Fruit fly (Drosophila melanogaster): ENCODE results near the gene CG6961.

Gene CG6961

DNA sequence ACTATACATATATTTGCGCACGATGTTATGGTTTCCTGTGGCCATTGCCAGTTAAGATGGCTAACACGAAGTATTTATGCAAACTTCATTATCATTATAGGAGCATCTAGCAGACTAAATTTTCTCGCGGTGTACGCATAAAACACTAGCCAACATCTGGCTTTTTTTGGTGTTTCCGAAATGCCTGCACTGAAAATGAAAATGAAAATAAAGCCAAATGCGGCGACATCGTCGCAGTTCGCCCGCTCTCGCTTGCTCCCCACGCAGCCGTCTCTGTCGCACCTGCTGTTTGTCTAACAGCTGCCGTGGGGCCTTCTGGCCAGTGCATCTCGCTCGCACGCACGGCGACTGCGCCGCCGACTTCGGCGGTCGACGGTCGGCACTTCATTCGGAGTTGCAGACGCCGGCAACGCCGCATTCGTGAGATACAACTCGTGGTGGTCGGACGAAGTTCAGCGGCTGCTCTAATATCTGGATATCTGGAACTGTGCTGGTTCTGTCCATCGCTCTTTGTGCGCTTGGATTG is 13.1 kb downstream of the CG6961 start, which contains the start of gene CG6891:
Gene CG6891 (plus strand): TSS at position 411 of the 526 bp plus-strand sequence.
- TF ChIP-seq Mnt (GFP tag; optimal IDR thresholded peaks at IDR 0.05) (peak; percentile 53), CG5204 (GFP tag; optimal IDR thresholded peaks at IDR 0.05) (no peak), kay (GFP tag; ENCODE audit: borderline replicate concordance) (no peak), ovo (GFP tag; optimal IDR thresholded peaks at IDR 0.05) (no peak), Crg-1 (GFP tag; optimal IDR thresholded peaks at IDR 0.05) (no peak), tj (GFP tag; optimal IDR thresholded peaks at IDR 0.05) (peak; percentile 45), pad (GFP tag; optimal IDR thresholded peaks at IDR 0.05) (peak; percentile 11), CG33017 (tag; optimal IDR thresholded peaks at IDR 0.05) (no peak), Clk (GFP tag; optimal IDR thresholded peaks at IDR 0.05) (no peak), bab1 (GFP tag; optimal IDR thresholded peaks at IDR 0.05) (no peak), toe (GFP tag; optimal IDR thresholded peaks at IDR 0.05) (no peak)

DNA sequence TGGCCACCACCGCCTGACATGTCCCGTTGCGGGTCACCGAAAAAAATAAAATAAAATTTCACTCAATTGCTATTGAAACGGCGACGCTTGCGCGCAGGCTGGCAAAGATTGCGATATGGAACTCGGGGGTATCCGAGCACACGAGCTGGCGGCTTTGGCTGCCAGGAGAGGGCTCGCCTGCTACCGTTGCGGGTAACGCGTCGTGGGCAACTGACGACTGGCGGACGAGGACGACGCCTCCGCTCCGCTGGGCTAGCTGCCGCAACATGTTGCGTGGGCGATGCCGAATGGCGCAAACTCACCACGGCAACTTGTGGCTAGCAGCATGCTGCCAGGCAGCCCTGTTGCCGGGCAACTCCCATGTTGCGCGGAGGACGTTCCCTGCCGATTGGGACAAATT is 14.2 kb downstream of the CG6961 start, which contains the start of gene CCKLR-17D3:
Gene CCKLR-17D3 (minus strand): TSS at position 211 of the 400 bp plus-strand sequence.
- TF ChIP-seq bab1 (GFP tag; optimal IDR thresholded peaks at IDR 0.05) (no peak), CG7045 (GFP tag; optimal IDR thresholded peaks at IDR 0.05) (no peak), Clk (GFP tag; optimal IDR thresholded peaks at IDR 0.05) (no peak), cnc (optimal IDR thresholded peaks at IDR 0.05) (no peak), CG12768 (GFP tag; optimal IDR thresholded peaks at IDR 0.05) (no peak), Crg-1 (GFP tag; optimal IDR thresholded peaks at IDR 0.05) (no peak), Hr96 (GFP tag; optimal IDR thresholded peaks at IDR 0.05) (no peak), toe (GFP tag; optimal IDR thresholded peaks at IDR 0.05) (no peak), tj (GFP tag; optimal IDR thresholded peaks at IDR 0.05) (no peak), ovo (GFP tag; optimal IDR thresholded peaks at IDR 0.05) (no peak), CG11617 (GFP tag; optimal IDR thresholded peaks at IDR 0.05) (no peak), CG14711 (tag; optimal IDR thresholded peaks at IDR 0.05) (no peak), Mnt (GFP tag; optimal IDR thresholded peaks at IDR 0.05) (no peak), pad (GFP tag; optimal IDR thresholded peaks at IDR 0.05) (no peak), cic (GFP tag; optimal IDR thresholded peaks at IDR 0.05) (no peak), CG5204 (GFP tag; optimal IDR thresholded peaks at IDR 0.05) (no peak), CG1620 (GFP tag; optimal IDR thresholded peaks at IDR 0.05) (no peak)

- TF ChIP-seq Clk (GFP tag; optimal IDR thresholded peaks at IDR 0.05) = no peak
These were observed 16.0 kb downstream of the CG6961 start for dm6 chrX:18771995-18772394.

DNA sequence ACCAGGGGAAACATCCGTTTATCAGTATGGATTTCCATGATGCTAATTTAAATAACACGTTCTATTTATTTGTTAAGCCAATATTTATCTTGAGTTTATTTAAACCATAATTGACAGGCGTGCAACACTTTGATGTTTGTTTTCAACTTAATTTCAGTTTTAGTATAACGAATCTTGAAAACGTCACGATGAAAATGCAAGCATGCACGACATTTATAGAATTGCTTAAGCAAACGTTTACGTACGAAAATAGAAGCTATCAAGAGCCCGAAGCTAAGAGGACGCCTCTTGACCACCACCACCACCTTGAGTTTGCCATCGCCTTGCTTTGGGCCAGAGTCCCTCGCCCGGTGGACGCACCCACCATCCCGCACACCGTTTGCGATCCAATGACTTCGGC is 16.7 kb downstream of the CG6961 start:
- TF ChIP-seq bab1 (GFP tag; optimal IDR thresholded peaks at IDR 0.05) (no peak), toe (GFP tag; optimal IDR thresholded peaks at IDR 0.05) (no peak), CG33017 (tag; optimal IDR thresholded peaks at IDR 0.05) (no peak), ovo (GFP tag; optimal IDR thresholded peaks at IDR 0.05) (no peak), tj (GFP tag; optimal IDR thresholded peaks at IDR 0.05) (no peak), Crg-1 (GFP tag; optimal IDR thresholded peaks at IDR 0.05) (no peak), cic (GFP tag; optimal IDR thresholded peaks at IDR 0.05) (no peak), pad (GFP tag; optimal IDR thresholded peaks at IDR 0.05) (no peak), CG14711 (tag; optimal IDR thresholded peaks at IDR 0.05) (no peak), CG7101 (tag; optimal IDR thresholded peaks at IDR 0.05) (no peak), CG1620 (GFP tag; optimal IDR thresholded peaks at IDR 0.05) (no peak)

- TF ChIP-seq Hr96 (GFP tag; optimal IDR thresholded peaks at IDR 0.05) (no peak), ovo (GFP tag; optimal IDR thresholded peaks at IDR 0.05) (no peak), CG7045 (GFP tag; optimal IDR thresholded peaks at IDR 0.05) (no peak), Mnt (GFP tag; optimal IDR thresholded peaks at IDR 0.05) (no peak), CG7101 (tag; optimal IDR thresholded peaks at IDR 0.05) (no peak), tj (GFP tag; optimal IDR thresholded peaks at IDR 0.05) (no peak), CG5204 (GFP tag; optimal IDR thresholded peaks at IDR 0.05) (no peak), Crg-1 (GFP tag; optimal IDR thresholded peaks at IDR 0.05) (no peak), CG33017 (tag; optimal IDR thresholded peaks at IDR 0.05) (no peak), bab1 (GFP tag; optimal IDR thresholded peaks at IDR 0.05) (no peak), cic (GFP tag; optimal IDR thresholded peaks at IDR 0.05) (no peak), CG1620 (GFP tag; optimal IDR thresholded peaks at IDR 0.05) (no peak), CG11617 (GFP tag; optimal IDR thresholded peaks at IDR 0.05) (no peak), kay (GFP tag; ENCODE audit: borderline replicate concordance) (no peak), Clk (GFP tag; optimal IDR thresholded peaks at IDR 0.05) (no peak), toe (GFP tag; optimal IDR thresholded peaks at IDR 0.05) (no peak), pad (GFP tag; optimal IDR thresholded peaks at IDR 0.05) (no peak), CG14711 (tag; optimal IDR thresholded peaks at IDR 0.05) (no peak)
These were observed 39.8 kb downstream of the CG6961 start, which contains the start of gene CG12609 for dm6 chrX:18748206-18748605. TSS of gene CG12609 (minus strand) at chrX:18748306.

- no peak for TF ChIP-seq Clk (GFP tag; optimal IDR thresholded peaks at IDR 0.05)
- TF ChIP-seq pad (GFP tag; optimal IDR thresholded peaks at IDR 0.05) = no peak
- no peak for TF ChIP-seq Mnt (GFP tag; optimal IDR thresholded peaks at IDR 0.05)
- no peak for TF ChIP-seq cnc (optimal IDR thresholded peaks at IDR 0.05)
- no peak for TF ChIP-seq ovo (GFP tag; optimal IDR thresholded peaks at IDR 0.05)
- no peak for TF ChIP-seq CG5204 (GFP tag; optimal IDR thresholded peaks at IDR 0.05)
- TF ChIP-seq kay (GFP tag; ENCODE audit: borderline replicate concordance) = no peak
- no peak for TF ChIP-seq tj (GFP tag; optimal IDR thresholded peaks at IDR 0.05)
- no peak for TF ChIP-seq CG11617 (GFP tag; optimal IDR thresholded peaks at IDR 0.05)
- TF ChIP-seq cic (GFP tag; optimal IDR thresholded peaks at IDR 0.05) = no peak
- TF ChIP-seq CG7045 (GFP tag; optimal IDR thresholded peaks at IDR 0.05) = no peak
- TF ChIP-seq bab1 (GFP tag; optimal IDR thresholded peaks at IDR 0.05) = no peak
These were observed 48.2 kb downstream of the CG6961 start, which contains the start of gene CG6873 for dm6 chrX:18739795-18740194. TSS of gene CG6873 (minus strand) at chrX:18739895.
